Fruit fly (Drosophila melanogaster): ENCODE measurements around the gene Nup205.

dm6 chrX:19848342-19848793 lies 3.6 kb upstream of the Nup205 start:
- peak; percentile 80 for TF ChIP-seq pdm3 (GFP tag; optimal IDR thresholded peaks at IDR 0.05)
- peak; percentile 4 for TF ChIP-seq CG34406 (GFP tag; optimal IDR thresholded peaks at IDR 0.05)
- TF ChIP-seq CG6808 (GFP tag; optimal IDR thresholded peaks at IDR 0.05) = peak; percentile 5

All from whole organism, prepupa.